Worm (Caenorhabditis elegans): ENCODE results near the gene srx-74.

srx-74 gene

ce11 chrV:4681670-4682069, 19.4 kb upstream of the srx-74 start, which contains the start of gene K03B4.4:
K03B4.4 (plus strand) TSS chrV:4681970.
- no peak for TF ChIP-seq dao-5 (tag; optimal IDR thresholded peaks at IDR 0.05)
- TF ChIP-seq W03F9.2 (tag; optimal IDR thresholded peaks at IDR 0.05): no peak
- TF ChIP-seq him-1 (tag; optimal IDR thresholded peaks at IDR 0.05): no peak

ce11 chrV:4676812-4677211, 14.5 kb upstream of the srx-74 start:
- TF ChIP-seq him-1 (tag; optimal IDR thresholded peaks at IDR 0.05): no peak
- TF ChIP-seq dao-5 (tag; optimal IDR thresholded peaks at IDR 0.05): no peak
- TF ChIP-seq W03F9.2 (tag; optimal IDR thresholded peaks at IDR 0.05): no peak

- no peak for TF ChIP-seq dao-5 (tag; optimal IDR thresholded peaks at IDR 0.05)
- TF ChIP-seq W03F9.2 (tag; optimal IDR thresholded peaks at IDR 0.05): no peak
- TF ChIP-seq him-1 (tag; optimal IDR thresholded peaks at IDR 0.05): no peak
Measured at ce11 chrV:4676092-4676491, 13.8 kb upstream of the srx-74 start, which contains the start of gene K03B4.6. K03B4.6 (minus strand) TSS chrV:4676192.

ce11 chrV:4674506-4674905, 12.2 kb upstream of the srx-74 start, which contains the start of gene K03B4.8:
K03B4.8 (minus strand) TSS chrV:4674606.
- no peak for TF ChIP-seq dao-5 (tag; optimal IDR thresholded peaks at IDR 0.05)
- no peak for TF ChIP-seq W03F9.2 (tag; optimal IDR thresholded peaks at IDR 0.05)
- TF ChIP-seq him-1 (tag; optimal IDR thresholded peaks at IDR 0.05): no peak

- no peak for TF ChIP-seq dao-5 (tag; optimal IDR thresholded peaks at IDR 0.05)
- TF ChIP-seq him-1 (tag; optimal IDR thresholded peaks at IDR 0.05): no peak
- no peak for TF ChIP-seq W03F9.2 (tag; optimal IDR thresholded peaks at IDR 0.05)
Measured at ce11 chrV:4672487-4672886, 10.2 kb upstream of the srx-74 start, which contains the start of gene K03B4.9. K03B4.9 (minus strand) TSS chrV:4672587.

ce11 chrV:4668636-4669035, 6.3 kb upstream of the srx-74 start, which contains the start of gene srx-77:
srx-77 (minus strand) TSS chrV:4668736.
- TF ChIP-seq him-1 (tag; optimal IDR thresholded peaks at IDR 0.05) (no peak), dao-5 (tag; optimal IDR thresholded peaks at IDR 0.05) (no peak), W03F9.2 (tag; optimal IDR thresholded peaks at IDR 0.05) (no peak)

- TF ChIP-seq W03F9.2 (tag; optimal IDR thresholded peaks at IDR 0.05): no peak
- no peak for TF ChIP-seq dao-5 (tag; optimal IDR thresholded peaks at IDR 0.05)
- TF ChIP-seq him-1 (tag; optimal IDR thresholded peaks at IDR 0.05): no peak
Measured at ce11 chrV:4667062-4667461, 4.8 kb upstream of the srx-74 start.

- TF ChIP-seq dao-5 (tag; optimal IDR thresholded peaks at IDR 0.05) (no peak), W03F9.2 (tag; optimal IDR thresholded peaks at IDR 0.05) (no peak)
Measured at ce11 chrV:4665651-4666050, 3.4 kb upstream of the srx-74 start, which contains the start of gene srx-73. srx-73 (minus strand) TSS chrV:4665751.

- no peak for TF ChIP-seq him-1 (tag; optimal IDR thresholded peaks at IDR 0.05)
- TF ChIP-seq W03F9.2 (tag; optimal IDR thresholded peaks at IDR 0.05): no peak
- no peak for TF ChIP-seq dao-5 (tag; optimal IDR thresholded peaks at IDR 0.05)
Measured at ce11 chrV:4655175-4655574, 7.1 kb downstream of the srx-74 start, which contains the start of gene F41F3.9. F41F3.9 (plus strand) TSS chrV:4655475.

- no peak for TF ChIP-seq dao-5 (tag; optimal IDR thresholded peaks at IDR 0.05)
- TF ChIP-seq him-1 (tag; optimal IDR thresholded peaks at IDR 0.05): no peak
- TF ChIP-seq W03F9.2 (tag; optimal IDR thresholded peaks at IDR 0.05): no peak
Measured at ce11 chrV:4653871-4654605, 8.3 kb downstream of the srx-74 start, which contains the start of the genes col-139 and F41F3.1. col-139 (minus strand) TSS chrV:4653971. F41F3.1 (plus strand) TSS chrV:4654555.

- TF ChIP-seq W03F9.2 (tag; optimal IDR thresholded peaks at IDR 0.05): no peak
- TF ChIP-seq him-1 (tag; optimal IDR thresholded peaks at IDR 0.05): no peak
- TF ChIP-seq dao-5 (tag; optimal IDR thresholded peaks at IDR 0.05): no peak
Measured at ce11 chrV:4653093-4653492, 9.2 kb downstream of the srx-74 start.

ce11 chrV:4651480-4651879, 10.8 kb downstream of the srx-74 start:
- TF ChIP-seq dao-5 (tag; optimal IDR thresholded peaks at IDR 0.05) (no peak), him-1 (tag; optimal IDR thresholded peaks at IDR 0.05) (no peak), W03F9.2 (tag; optimal IDR thresholded peaks at IDR 0.05) (no peak)

- TF ChIP-seq him-1 (tag; optimal IDR thresholded peaks at IDR 0.05) (no peak), dao-5 (tag; optimal IDR thresholded peaks at IDR 0.05) (no peak), W03F9.2 (tag; optimal IDR thresholded peaks at IDR 0.05) (no peak)
Measured at ce11 chrV:4649649-4650384, 12.5 kb downstream of the srx-74 start.

- TF ChIP-seq dao-5 (tag; optimal IDR thresholded peaks at IDR 0.05): no peak
- TF ChIP-seq him-1 (tag; optimal IDR thresholded peaks at IDR 0.05): no peak
- no peak for TF ChIP-seq W03F9.2 (tag; optimal IDR thresholded peaks at IDR 0.05)
Measured at ce11 chrV:4648527-4648926, 13.8 kb downstream of the srx-74 start, which contains the start of gene F41F3.8. F41F3.8 (plus strand) TSS chrV:4648827.
